Worm (Caenorhabditis elegans) whole organism, early embryonic: ENCODE data around the gene hsp-75.
A peak's percentile ranks its signal among the peaks of the same experiment; 100 is the strongest.

Experiments
- B0310.2 ChIP-seq: sonication (generic microtip); optimal IDR thresholded peaks from 2 replicates; lab custom pipeline; 2016; ENCODE audit warnings: mild to moderate bottlenecking, missing genetic modification characterization, missing compliant biosample characterization
- F13C5.2 ChIP-seq: sonication (generic microtip); optimal IDR thresholded peaks from 2 replicates; lab custom pipeline; 2017; ENCODE audit warnings: mild to moderate bottlenecking, missing genetic modification characterization, inconsistent platforms, missing compliant biosample characterization
- aly-1 ChIP-seq: sonication (generic microtip); optimal IDR thresholded peaks from 2 replicates; lab custom pipeline; 2016; ENCODE audit warnings: missing genetic modification characterization, missing compliant biosample characterization
- ama-1 ChIP-seq: fragments of 150-350 bp; optimal IDR thresholded peaks from 2 replicates; lab custom pipeline; 2014
- ceh-13 ChIP-seq: fragments of 200-800 bp; sonication (Bioruptor generic); optimal IDR thresholded peaks from 2 replicates; lab custom pipeline; 2018; ENCODE audit warnings: mild to moderate bottlenecking, missing genetic modification characterization, missing compliant biosample characterization
- ceh-36 ChIP-seq: sonication (generic microtip); optimal IDR thresholded peaks from 2 replicates; lab custom pipeline; 2016; ENCODE audit warnings: missing genetic modification characterization, inconsistent platforms, missing compliant biosample characterization
- ets-7 ChIP-seq: sonication (generic microtip); optimal IDR thresholded peaks from 2 replicates; lab custom pipeline; 2016; ENCODE audit warnings: missing genotype, missing genetic modification characterization, missing compliant biosample characterization
- flt-1 ChIP-seq: fragments of 200-800 bp; sonication (Bioruptor generic); IDR thresholded peaks from 2 replicates; pipeline ENCODE4 v1.3.6; 2022; ENCODE audit warnings: missing genetic modification characterization, missing compliant biosample characterization
- hmbx-1 ChIP-seq: sonication (generic microtip); optimal IDR thresholded peaks from 2 replicates; lab custom pipeline; 2016; ENCODE audit warnings: mild to moderate bottlenecking, missing genetic modification characterization, missing compliant biosample characterization
- hmg-4 ChIP-seq: fragments of 200-800 bp; sonication (Bioruptor generic); optimal IDR thresholded peaks from 2 replicates; lab custom pipeline; 2018; ENCODE audit warnings: mild to moderate bottlenecking, missing genetic modification characterization, missing compliant biosample characterization
- hnd-1 ChIP-seq: sonication (generic microtip); optimal IDR thresholded peaks from 2 replicates; lab custom pipeline; 2016; ENCODE audit warnings: missing genetic modification characterization, missing compliant biosample characterization
- pes-1 ChIP-seq: fragments of 200-800 bp; sonication (Bioruptor generic); IDR thresholded peaks from 2 replicates; pipeline ENCODE4 v1.3.6; 2022; ENCODE audit warnings: missing genetic modification reagents, missing genetic modification characterization, missing compliant biosample characterization
- scrt-1 ChIP-seq: fragments of 200-800 bp; sonication (Bioruptor generic); IDR thresholded peaks from 2 replicates; pipeline ENCODE4 v1.3.6; 2022; ENCODE audit warnings: missing genetic modification characterization, missing compliant biosample characterization
- sea-1 ChIP-seq: fragments of 200-800 bp; sonication (Bioruptor generic); conservative IDR thresholded peaks from 2 replicates; pipeline ENCODE4 v1.3.6; 2022; ENCODE audit warnings: missing genetic modification characterization, missing compliant biosample characterization
- tbx-11 ChIP-seq: fragments of 200-800 bp; sonication (Bioruptor generic); IDR thresholded peaks from 2 replicates; pipeline ENCODE4 v1.3.6; 2022; ENCODE audit warnings: missing genetic modification characterization, missing compliant biosample characterization
- tbx-37 ChIP-seq: fragments of 200-800 bp; sonication (Bioruptor generic); conservative IDR thresholded peaks from 2 replicates; pipeline ENCODE4 v1.3.6; 2022; ENCODE audit warnings: missing genetic modification reagents, missing genetic modification characterization, missing compliant biosample characterization
- tra-4 ChIP-seq: sonication (generic microtip); optimal IDR thresholded peaks from 2 replicates; lab custom pipeline; 2017; ENCODE audit warnings: missing genetic modification characterization, missing compliant biosample characterization

hsp-75 gene

ce11 chrIII:7203130-7203775, 23.3 kb downstream of the hsp-75 start:
- TF ChIP-seq hmg-4 (GFP tag; lab: Kevin White, UChicago) (no peak), ceh-13 (GFP tag; lab: Kevin White, UChicago) (no peak), F13C5.2 (no peak), tra-4 (tag; lab: Kevin White, UChicago) (no peak), flt-1 (GFP tag; lab: Robert Waterston, UW) (no peak), tbx-37 (GFP tag; lab: Robert Waterston, UW) (no peak), sea-1 (GFP tag; lab: Robert Waterston, UW) (no peak)

- TF ChIP-seq tbx-37 (GFP tag; lab: Robert Waterston, UW) (no peak), scrt-1 (GFP tag; lab: Robert Waterston, UW) (no peak), B0310.2 (tag; lab: Kevin White, UChicago) (no peak), ets-7 (tag; lab: Kevin White, UChicago) (no peak), tbx-11 (GFP tag; lab: Robert Waterston, UW) (no peak)
These were observed 24.9 kb downstream of the hsp-75 start, which contains the start of gene dpy-31 for ce11 chrIII:7201378-7202256. Gene dpy-31, plus strand, starts transcription at chrIII:7202206.

- TF ChIP-seq hnd-1 = no peak
- no peak for TF ChIP-seq hmg-4 (GFP tag; lab: Kevin White, UChicago)
- no peak for TF ChIP-seq tra-4 (tag; lab: Kevin White, UChicago)
- TF ChIP-seq aly-1 (tag; lab: Kevin White, UChicago) = no peak
- no peak for TF ChIP-seq B0310.2 (tag; lab: Kevin White, UChicago)
- TF ChIP-seq hmbx-1 (tag; lab: Kevin White, UChicago) = no peak
- no peak for TF ChIP-seq pes-1 (GFP tag; lab: Robert Waterston, UW)
- TF ChIP-seq sea-1 (GFP tag; lab: Robert Waterston, UW) = no peak
- TF ChIP-seq ama-1 (lab: Kevin White, UChicago) = no peak
- TF ChIP-seq ets-7 (tag; lab: Kevin White, UChicago) = no peak
- no peak for TF ChIP-seq tbx-37 (GFP tag; lab: Robert Waterston, UW)
These were observed 27.0 kb downstream of the hsp-75 start for ce11 chrIII:7199467-7199866.

- TF ChIP-seq pes-1 (GFP tag; lab: Robert Waterston, UW) = peak; percentile 77
- TF ChIP-seq hmbx-1 (tag; lab: Kevin White, UChicago) = peak; percentile 0
- TF ChIP-seq hnd-1 = no peak
- 0 out of 2 replicates have a peak, but pooled peaks have one; percentile 11 for TF ChIP-seq sea-1 (GFP tag; lab: Robert Waterston, UW)
- TF ChIP-seq hmg-4 (GFP tag; lab: Kevin White, UChicago) = no peak
- no peak for TF ChIP-seq aly-1 (tag; lab: Kevin White, UChicago)
- peak; percentile 95 for TF ChIP-seq tbx-37 (GFP tag; lab: Robert Waterston, UW)
- peak; percentile 35 for TF ChIP-seq F13C5.2
- no peak for TF ChIP-seq ceh-36
These were observed 27.7 kb downstream of the hsp-75 start, which contains the start of gene pfd-5 for ce11 chrIII:7198838-7199237. Gene pfd-5, minus strand, starts transcription at chrIII:7198884.

ce11 chrIII:7197973-7198372, 28.5 kb downstream of the hsp-75 start, which contains the start of gene exos-9:
Gene exos-9, minus strand, starts transcription at chrIII:7198073.
- no peak for TF ChIP-seq ama-1 (lab: Kevin White, UChicago)
- TF ChIP-seq hmg-4 (GFP tag; lab: Kevin White, UChicago) = no peak
- no peak for TF ChIP-seq scrt-1 (GFP tag; lab: Robert Waterston, UW)
- TF ChIP-seq hmbx-1 (tag; lab: Kevin White, UChicago) = no peak
- TF ChIP-seq pes-1 (GFP tag; lab: Robert Waterston, UW) = no peak

- TF ChIP-seq tbx-37 (GFP tag; lab: Robert Waterston, UW) (no peak), hmbx-1 (tag; lab: Kevin White, UChicago) (no peak), sea-1 (GFP tag; lab: Robert Waterston, UW) (no peak), F13C5.2 (no peak), tra-4 (tag; lab: Kevin White, UChicago) (no peak), B0310.2 (tag; lab: Kevin White, UChicago) (no peak), flt-1 (GFP tag; lab: Robert Waterston, UW) (no peak), ets-7 (tag; lab: Kevin White, UChicago) (no peak), tbx-11 (GFP tag; lab: Robert Waterston, UW) (no peak), ceh-36 (no peak), aly-1 (tag; lab: Kevin White, UChicago) (no peak), hnd-1 (no peak), ceh-13 (GFP tag; lab: Kevin White, UChicago) (no peak), scrt-1 (GFP tag; lab: Robert Waterston, UW) (no peak)
These were observed 31.2 kb downstream of the hsp-75 start, which contains the start of gene F37C12.18 for ce11 chrIII:7195325-7195724. Gene F37C12.18, minus strand, starts transcription at chrIII:7195425.

ce11 chrIII:7192942-7193665, 33.4 kb downstream of the hsp-75 start, which contains the start of gene mec-14:
Gene mec-14, minus strand, starts transcription at chrIII:7192992.
- TF ChIP-seq hnd-1 (no peak), ets-7 (tag; lab: Kevin White, UChicago) (no peak), hmbx-1 (tag; lab: Kevin White, UChicago) (no peak), B0310.2 (tag; lab: Kevin White, UChicago) (no peak), F13C5.2 (no peak), aly-1 (tag; lab: Kevin White, UChicago) (no peak), tra-4 (tag; lab: Kevin White, UChicago) (no peak), ama-1 (lab: Kevin White, UChicago) (no peak), pes-1 (GFP tag; lab: Robert Waterston, UW) (no peak), sea-1 (GFP tag; lab: Robert Waterston, UW) (no peak), ceh-13 (GFP tag; lab: Kevin White, UChicago) (no peak)
